Fruit fly (Drosophila melanogaster) whole organism, pupa: Measurements from ENCODE around the gene uncNacbeta.

ENCODE experiments used
- CG10348 ChIP-seq: fragments of 200-800 bp; sonication (Bioruptor generic); IDR thresholded peaks from 2 replicates; pipeline ENCODE4 v1.3.6; 2022; ENCODE audit warnings: missing biosample characterization, missing genetic modification characterization
- CG12605 ChIP-seq: fragments of 200-800 bp; sonication (Bioruptor generic); IDR thresholded peaks from 2 replicates; pipeline ENCODE4 v1.3.6; 2022; ENCODE audit warnings: missing biosample characterization, missing genetic modification characterization
- CG13204 ChIP-seq: fragments of 200-800 bp; sonication (Bioruptor generic); optimal IDR thresholded peaks from 2 replicates; lab custom pipeline; 2018; ENCODE audit warnings: missing biosample characterization, mild to moderate bottlenecking, missing genetic modification characterization, moderate library complexity
- CG14655 ChIP-seq: fragments of 200-800 bp; sonication (Bioruptor generic); optimal IDR thresholded peaks from 3 replicates; lab custom pipeline; 2017; ENCODE audit warnings: mild to moderate bottlenecking, missing biosample characterization, missing genetic modification reagents, missing genetic modification characterization
- CG15710 ChIP-seq: fragments of 200-800 bp; sonication (Bioruptor generic); optimal IDR thresholded peaks from 2 replicates; lab custom pipeline; 2018; ENCODE audit warnings: missing biosample characterization, mild to moderate bottlenecking, missing genetic modification characterization, moderate library complexity
- CG17806 ChIP-seq: fragments of 200-800 bp; sonication (Bioruptor generic); optimal IDR thresholded peaks from 2 replicates; lab custom pipeline; 2018; ENCODE audit warnings: missing biosample characterization, mild to moderate bottlenecking, missing genetic modification characterization, moderate library complexity
- CG32121 ChIP-seq: fragments of 200-800 bp; sonication (Bioruptor generic); IDR thresholded peaks from 2 replicates; pipeline ENCODE4 v1.3.6; 2022; ENCODE audit warnings: missing biosample characterization, missing genetic modification characterization
- CG34367 ChIP-seq: fragments of 200-800 bp; sonication (Bioruptor generic); optimal IDR thresholded peaks from 2 replicates; lab custom pipeline; 2018; ENCODE audit warnings: missing biosample characterization, mild to moderate bottlenecking, missing genetic modification characterization
- CG4496 ChIP-seq: fragments of 200-800 bp; sonication (Bioruptor generic); IDR thresholded peaks from 3 replicates; pipeline ENCODE4 v1.3.6; 2022; ENCODE audit warnings: missing biosample characterization, missing genetic modification characterization
- CG8159 ChIP-seq: fragments of 200-800 bp; sonication (Bioruptor generic); optimal IDR thresholded peaks from 3 replicates; lab custom pipeline; 2018; ENCODE audit warnings: missing biosample characterization, mild to moderate bottlenecking, missing genetic modification characterization, moderate library complexity
- CG8301 ChIP-seq: fragments of 200-800 bp; sonication (Bioruptor generic); optimal IDR thresholded peaks from 2 replicates; lab custom pipeline; 2018; ENCODE audit warnings: missing biosample characterization, mild to moderate bottlenecking, missing genetic modification characterization
- CG9948 ChIP-seq: fragments of 200-800 bp; sonication (Bioruptor generic); optimal IDR thresholded peaks from 2 replicates; lab custom pipeline; 2018; ENCODE audit warnings: missing biosample characterization, mild to moderate bottlenecking, missing genetic modification characterization, moderate library complexity
- D1 ChIP-seq: fragments of 200-800 bp; sonication (Bioruptor generic); optimal IDR thresholded peaks from 2 replicates; lab custom pipeline; 2018; ENCODE audit warnings: missing biosample characterization, mild to moderate bottlenecking, missing genetic modification characterization, moderate library complexity
- EcR ChIP-seq: fragments of 200-800 bp; sonication (Bioruptor generic); optimal IDR thresholded peaks from 3 replicates; lab custom pipeline; 2019; ENCODE audit warnings: missing biosample characterization, missing genetic modification characterization, mild to moderate bottlenecking, moderate library complexity, missing genetic modification reagents
- Ets98B ChIP-seq: fragments of 200-800 bp; sonication (Bioruptor generic); IDR thresholded peaks from 2 replicates; pipeline ENCODE4 v1.3.6; 2022; ENCODE audit warnings: missing biosample characterization, missing genetic modification characterization
- Pif1A ChIP-seq: fragments of 200-800 bp; sonication (Bioruptor generic); optimal IDR thresholded peaks from 3 replicates; lab custom pipeline; 2016; ENCODE audit warnings: missing biosample characterization, missing genetic modification characterization
- Pif1B ChIP-seq: fragments of 200-800 bp; sonication (Bioruptor generic); optimal IDR thresholded peaks from 3 replicates; lab custom pipeline; 2016; ENCODE audit warnings: missing biosample characterization, missing genetic modification characterization
- Snoo ChIP-seq: fragments of 200-800 bp; sonication (Bioruptor generic); optimal IDR thresholded peaks from 3 replicates; lab custom pipeline; 2017; ENCODE audit warnings: missing biosample characterization, mild to moderate bottlenecking, missing genetic modification characterization, inconsistent platforms
- fd96Ca ChIP-seq: fragments of 200-800 bp; sonication (Bioruptor generic); IDR thresholded peaks from 3 replicates; pipeline ENCODE4 v1.3.6; 2022; ENCODE audit warnings: missing biosample characterization, missing genetic modification characterization
- gl ChIP-seq: fragments of 200-800 bp; sonication (Bioruptor generic); optimal IDR thresholded peaks from 2 replicates; lab custom pipeline; 2018; ENCODE audit warnings: missing biosample characterization, mild to moderate bottlenecking, missing genetic modification characterization
- rn ChIP-seq: fragments of 200-800 bp; sonication (Bioruptor generic); IDR thresholded peaks from 2 replicates; pipeline ENCODE4 v1.3.6; 2022; ENCODE audit warnings: missing biosample characterization, missing genetic modification characterization

Gene uncNacbeta

DNA sequence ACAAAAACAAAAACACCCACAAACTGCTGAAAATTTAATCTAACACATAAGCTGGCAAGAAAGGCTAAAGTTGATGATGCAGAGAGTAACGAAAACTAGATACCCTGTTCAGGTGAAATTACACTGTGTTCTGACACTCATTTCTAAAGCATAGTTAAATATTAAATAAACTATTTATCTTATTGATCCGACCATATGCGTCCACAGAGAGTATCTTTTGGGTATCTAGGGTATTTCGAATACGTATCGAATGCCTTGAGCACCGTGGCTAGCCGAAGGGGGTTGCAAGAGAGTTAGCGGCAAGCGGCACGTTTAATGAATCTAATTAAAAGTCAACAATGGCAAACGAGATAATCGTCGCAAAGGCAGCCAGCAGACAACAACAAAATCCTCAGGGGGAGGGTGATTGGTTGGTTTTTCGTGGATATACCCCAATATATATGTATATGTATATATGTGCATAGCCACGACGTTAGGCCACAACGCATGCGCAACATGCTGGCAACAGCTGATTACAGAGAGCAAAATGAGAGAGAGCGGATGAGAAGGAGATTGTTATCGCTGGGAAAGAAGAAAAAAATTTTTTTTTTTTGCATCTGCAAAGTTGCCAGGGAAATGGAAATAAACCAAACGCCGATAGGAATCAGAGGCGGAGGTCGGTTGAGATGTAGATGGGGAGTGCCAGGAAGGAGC, 41.5 kb downstream of the uncNacbeta start:
- TF ChIP-seq D1 (tag; lab: Kevin White, UChicago) (no peak), CG8301 (peak; percentile 33), CG17806 (tag; lab: Kevin White, UChicago) (peak; percentile 31), CG8159 (tag; lab: Kevin White, UChicago) (peak; percentile 2), CG13204 (GFP tag; lab: Kevin White, UChicago) (no peak), gl (tag; lab: Kevin White, UChicago) (no peak), CG34367 (tag; lab: Kevin White, UChicago) (no peak), CG4496 (GFP tag; lab: Robert Waterston, UW) (peak; percentile 70), CG15710 (tag; lab: Kevin White, UChicago) (no peak), CG14655 (GFP tag; lab: Kevin White, UChicago) (peak; percentile 33), CG12605 (no peak), CG9948 (tag; lab: Kevin White, UChicago) (peak; percentile 26), Snoo (tag; lab: Kevin White, UChicago) (no peak), CG32121 (GFP tag; lab: Robert Waterston, UW) (0 out of 2 replicates have a peak, but pooled peaks have one; percentile 32), EcR (GFP tag; lab: Kevin White, UChicago) (no peak), Ets98B (GFP tag; lab: Robert Waterston, UW) (peak; percentile 26), CG10348 (GFP tag; lab: Robert Waterston, UW) (no peak), rn (GFP tag; lab: Robert Waterston, UW) (no peak), fd96Ca (GFP tag; lab: Robert Waterston, UW) (peak; percentile 47; the same call in 1 of the 3 replicates), Pif1A (GFP tag; lab: Kevin White, UChicago) (no peak), Pif1B (GFP tag; lab: Kevin White, UChicago) (no peak)
- TF ChIP-seq, all 21 proteins: peak for 9

DNA sequence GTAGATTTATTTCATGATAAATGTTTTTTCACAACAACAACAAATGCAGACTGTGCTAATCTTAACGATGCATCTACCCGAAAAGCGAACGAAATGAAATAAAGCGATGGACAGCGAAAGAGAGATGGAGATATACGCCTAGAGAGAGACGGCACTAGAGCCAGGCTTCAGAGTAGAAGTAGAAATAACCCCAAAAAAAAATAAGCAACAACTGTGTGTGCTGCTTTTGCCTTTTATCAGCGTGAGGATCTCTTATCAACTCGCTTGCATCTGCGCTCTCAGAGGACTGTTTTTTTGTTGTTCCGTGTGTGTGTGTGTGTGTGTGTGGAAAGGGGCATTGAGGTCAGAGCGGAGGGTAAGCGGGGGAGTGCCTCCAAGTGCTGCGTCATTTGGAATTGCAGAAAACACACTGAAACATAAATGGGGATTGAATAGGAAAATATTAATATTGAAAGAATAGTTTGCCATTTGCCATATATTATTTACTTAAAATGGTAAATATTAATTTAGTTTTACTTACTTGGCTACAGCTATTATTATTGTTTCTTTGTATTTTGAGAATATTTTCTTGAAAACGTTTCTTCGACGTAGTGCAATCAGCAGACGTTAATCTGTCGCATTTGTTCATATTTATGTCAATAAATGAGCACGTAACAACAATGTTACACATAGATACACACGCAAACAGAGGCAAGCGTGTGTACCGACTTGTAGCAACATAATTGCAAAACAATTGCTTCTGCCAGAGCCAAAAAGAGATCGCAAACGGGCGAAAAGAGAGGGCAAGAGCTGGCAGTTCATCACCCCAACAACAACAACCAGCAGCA, 42.4 kb downstream of the uncNacbeta start:
- TF ChIP-seq CG9948 (tag; lab: Kevin White, UChicago), result no peak
- TF ChIP-seq Pif1A (GFP tag; lab: Kevin White, UChicago), result no peak
- no peak for TF ChIP-seq EcR (GFP tag; lab: Kevin White, UChicago)
- no peak for TF ChIP-seq CG34367 (tag; lab: Kevin White, UChicago)
- no peak for TF ChIP-seq Ets98B (GFP tag; lab: Robert Waterston, UW)
- TF ChIP-seq rn (GFP tag; lab: Robert Waterston, UW), result no peak
- no peak for TF ChIP-seq CG13204 (GFP tag; lab: Kevin White, UChicago)
- TF ChIP-seq CG32121 (GFP tag; lab: Robert Waterston, UW), result no peak
- TF ChIP-seq gl (tag; lab: Kevin White, UChicago), result no peak
- TF ChIP-seq D1 (tag; lab: Kevin White, UChicago), result no peak
- TF ChIP-seq Pif1B (GFP tag; lab: Kevin White, UChicago), result no peak
- no peak for TF ChIP-seq CG12605
- no peak for TF ChIP-seq CG8301
- TF ChIP-seq fd96Ca (GFP tag; lab: Robert Waterston, UW), result no peak

DNA sequence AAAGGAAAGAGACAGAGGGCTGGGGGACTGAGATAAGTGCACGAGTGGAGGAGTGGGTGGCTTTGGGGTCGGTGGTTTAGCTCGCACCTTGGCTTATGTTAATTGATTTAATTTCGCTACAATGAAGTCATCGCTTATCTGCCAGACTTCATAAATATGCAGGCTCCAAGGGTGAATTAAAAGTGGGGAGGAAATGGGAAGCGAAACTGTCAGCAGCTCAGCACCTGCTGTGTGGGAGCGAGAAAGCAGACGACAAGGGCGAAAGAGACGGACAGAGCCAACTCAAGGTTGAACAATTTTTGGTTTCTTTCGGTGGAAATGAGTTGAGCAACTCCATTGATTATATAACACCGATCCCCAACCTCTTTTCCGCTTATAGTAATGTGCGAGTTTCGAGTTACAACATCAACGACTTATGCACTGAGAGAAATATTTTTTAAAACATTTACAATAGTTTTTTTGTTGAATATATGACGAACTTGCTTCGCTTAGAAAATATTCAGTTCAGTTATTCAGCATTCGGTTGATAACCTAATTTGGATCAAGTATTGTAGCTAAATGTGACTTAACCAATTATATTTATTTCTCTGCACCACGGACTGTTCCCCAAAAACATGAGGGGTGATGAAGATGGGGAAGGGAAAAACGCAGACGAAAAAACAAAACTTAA, 43.2 kb downstream of the uncNacbeta start:
- TF ChIP-seq CG14655 (GFP tag; lab: Kevin White, UChicago) (no peak), CG13204 (GFP tag; lab: Kevin White, UChicago) (no peak), Ets98B (GFP tag; lab: Robert Waterston, UW) (no peak), CG10348 (GFP tag; lab: Robert Waterston, UW) (no peak), Pif1A (GFP tag; lab: Kevin White, UChicago) (peak; percentile 68), CG17806 (tag; lab: Kevin White, UChicago) (peak; percentile 25), gl (tag; lab: Kevin White, UChicago) (no peak), D1 (tag; lab: Kevin White, UChicago) (no peak), fd96Ca (GFP tag; lab: Robert Waterston, UW) (no peak), CG32121 (GFP tag; lab: Robert Waterston, UW) (no peak; the same call in 1 of the 2 replicates), Snoo (tag; lab: Kevin White, UChicago) (peak; percentile 65), CG4496 (GFP tag; lab: Robert Waterston, UW) (no peak), CG12605 (no peak), EcR (GFP tag; lab: Kevin White, UChicago) (no peak), CG8159 (tag; lab: Kevin White, UChicago) (peak; percentile 40), CG8301 (no peak), Pif1B (GFP tag; lab: Kevin White, UChicago) (peak; percentile 64), CG34367 (tag; lab: Kevin White, UChicago) (peak; percentile 31), rn (GFP tag; lab: Robert Waterston, UW) (no peak), CG9948 (tag; lab: Kevin White, UChicago) (peak; percentile 33), CG15710 (tag; lab: Kevin White, UChicago) (peak; percentile 49)
